Worm (Caenorhabditis elegans) whole organism, L1 larva: ENCODE measurements around the gene R09H10.7.

Source experiments
- Y116A8C.19 ChIP-seq: sonication (generic microtip); optimal IDR thresholded peaks from 2 replicates; lab custom pipeline; 2016; ENCODE audit warnings: missing compliant biosample characterization, missing genetic modification characterization, borderline replicate concordance
- blmp-1 ChIP-seq: fragments of 150-350 bp; optimal IDR thresholded peaks from 2 replicates; lab custom pipeline; 2014; ENCODE audit warnings: missing biosample characterization, missing genetic modification characterization
- ceh-63 ChIP-seq: fragments of 200-800 bp; sonication (Bioruptor generic); optimal IDR thresholded peaks from 2 replicates; lab custom pipeline; 2018; ENCODE audit warnings: mild to moderate bottlenecking, missing genetic modification characterization, missing compliant biosample characterization
- ceh-88 ChIP-seq: fragments of 200-800 bp; sonication (Bioruptor generic); IDR thresholded peaks from 2 replicates; pipeline ENCODE4 v1.3.6; 2022; ENCODE audit warnings: missing genetic modification characterization, missing compliant biosample characterization
- ces-1 ChIP-seq: fragments of 150-350 bp; optimal IDR thresholded peaks from 2 replicates; lab custom pipeline; 2014; ENCODE audit warnings: missing biosample characterization, missing genetic modification reagents, missing genetic modification characterization
- dpl-1 ChIP-seq, 3 experiments: fragments of 150-350 bp in 2 of 3; sonication (generic microtip) in 1 of 3; optimal IDR thresholded peaks; 2 replicates each; lab custom pipeline; 2014 to 2017; ENCODE audit warnings: missing biosample characterization in 3 of 3, missing genetic modification characterization in 3 of 3, missing genetic modification reagents in 3 of 3
- dsc-1 ChIP-seq: sonication (generic microtip); optimal IDR thresholded peaks from 2 replicates; lab custom pipeline; 2016; ENCODE audit warnings: mild to moderate bottlenecking, missing genetic modification characterization, missing compliant biosample characterization
- egl-13 ChIP-seq: sonication (generic microtip); optimal IDR thresholded peaks from 2 replicates; lab custom pipeline; 2016; ENCODE audit warnings: missing genotype, missing genetic modification reagents, missing genetic modification characterization, missing compliant biosample characterization
- ets-5 ChIP-seq: fragments of 200-800 bp; sonication (Bioruptor generic); IDR thresholded peaks from 2 replicates; pipeline ENCODE4 v1.3.6; 2022; ENCODE audit warnings: missing genetic modification characterization, missing compliant biosample characterization
- fkh-4 ChIP-seq: sonication (generic microtip); optimal IDR thresholded peaks from 2 replicates; lab custom pipeline; 2016; ENCODE audit warnings: missing compliant biosample characterization, missing genetic modification characterization, borderline replicate concordance
- fos-1 ChIP-seq: fragments of 150-350 bp; optimal IDR thresholded peaks from 2 replicates; lab custom pipeline; 2014; ENCODE audit warnings: missing biosample characterization, missing genetic modification characterization
- grh-1 ChIP-seq: fragments of 200-800 bp; sonication (Bioruptor generic); IDR thresholded peaks from 2 replicates; pipeline ENCODE4 v1.3.6; 2022; ENCODE audit warnings: missing genetic modification reagents, missing genetic modification characterization, missing compliant biosample characterization
- hlh-4 ChIP-seq: sonication (generic microtip); optimal IDR thresholded peaks from 2 replicates; lab custom pipeline; 2016; ENCODE audit warnings: mild to moderate bottlenecking, missing genetic modification characterization, missing compliant biosample characterization
- lin-14 ChIP-seq: fragments of 200-800 bp; sonication (Bioruptor generic); optimal IDR thresholded peaks from 2 replicates; lab custom pipeline; 2018; ENCODE audit warnings: mild to moderate bottlenecking, missing genetic modification characterization, moderate library complexity, missing compliant biosample characterization
- lin-15B ChIP-seq: fragments of 150-350 bp; sonication (generic microtip); optimal IDR thresholded peaks from 3 replicates; lab custom pipeline; 2014; ENCODE audit warnings: missing biosample characterization, missing genetic modification characterization
- lin-35 ChIP-seq, 2 experiments: fragments of 150-350 bp; optimal IDR thresholded peaks; 2 replicates each; lab custom pipeline; 2014; ENCODE audit warnings: missing biosample characterization in 2 of 2, missing genetic modification characterization in 2 of 2, missing genetic modification reagents in 2 of 2
- lin-39 ChIP-seq: fragments of 150-350 bp; optimal IDR thresholded peaks from 2 replicates; lab custom pipeline; 2014; ENCODE audit warnings: missing biosample characterization, missing genetic modification reagents, missing genetic modification characterization
- lir-3 ChIP-seq: sonication (generic microtip); optimal IDR thresholded peaks from 2 replicates; lab custom pipeline; 2016; ENCODE audit warnings: mild to moderate bottlenecking, missing genetic modification characterization, moderate library complexity, missing compliant biosample characterization; ENCODE audit not compliant: poor library complexity
- mab-9 ChIP-seq: fragments of 200-800 bp; sonication (Bioruptor generic); IDR thresholded peaks from 2 replicates; pipeline ENCODE4 v1.3.6; 2022; ENCODE audit warnings: missing genetic modification reagents, missing genetic modification characterization, missing compliant biosample characterization
- mdl-1 ChIP-seq, 2 experiments: fragments of 150-350 bp; optimal IDR thresholded peaks; 2 replicates each; lab custom pipeline; 2014 to 2017; ENCODE audit warnings: missing biosample characterization in 2 of 2, missing genetic modification characterization in 2 of 2, inconsistent platforms in 1 of 2
- mep-1 ChIP-seq: fragments of 150-350 bp; optimal IDR thresholded peaks from 2 replicates; lab custom pipeline; 2014; ENCODE audit warnings: missing biosample characterization, missing genetic modification characterization
- nhr-19 ChIP-seq: fragments of 200-800 bp; sonication (Bioruptor generic); conservative IDR thresholded peaks from 2 replicates; pipeline ENCODE4 v1.3.6; 2022; ENCODE audit warnings: missing genetic modification characterization, missing compliant biosample characterization
- nhr-20 ChIP-seq: sonication (generic microtip); optimal IDR thresholded peaks from 2 replicates; lab custom pipeline; 2016; ENCODE audit warnings: mild to moderate bottlenecking, missing genetic modification characterization, missing compliant biosample characterization
- nhr-28 ChIP-seq: fragments of 150-350 bp; optimal IDR thresholded peaks from 2 replicates; lab custom pipeline; 2014; ENCODE audit warnings: missing biosample characterization, missing genetic modification characterization
- nhr-71 ChIP-seq: sonication (generic microtip); optimal IDR thresholded peaks from 2 replicates; lab custom pipeline; 2016; ENCODE audit warnings: mild to moderate bottlenecking, missing genetic modification characterization, moderate library complexity, missing compliant biosample characterization
- nhr-76 ChIP-seq: sonication (generic microtip); optimal IDR thresholded peaks from 2 replicates; lab custom pipeline; 2017; ENCODE audit warnings: missing biosample characterization, missing genetic modification characterization
- nhr-77 ChIP-seq: fragments of 150-350 bp; optimal IDR thresholded peaks from 2 replicates; lab custom pipeline; 2014; ENCODE audit warnings: missing biosample characterization, missing genetic modification characterization
- nhr-84 ChIP-seq: sonication (generic microtip); optimal IDR thresholded peaks from 2 replicates; lab custom pipeline; 2017; ENCODE audit warnings: missing biosample characterization, missing genetic modification characterization
- nhr-85 ChIP-seq: sonication (generic microtip); peaks from one replicate; lab custom pipeline; 2016; ENCODE audit warnings: missing genetic modification characterization, inconsistent platforms, missing compliant biosample characterization
- nhr-90 ChIP-seq: sonication (generic microtip); optimal IDR thresholded peaks from 2 replicates; lab custom pipeline; 2016; ENCODE audit warnings: mild to moderate bottlenecking, missing genetic modification characterization, missing compliant biosample characterization; ENCODE audit not compliant: poor library complexity
- pag-3 ChIP-seq: sonication (generic microtip); optimal IDR thresholded peaks from 2 replicates; lab custom pipeline; 2017; ENCODE audit warnings: missing genetic modification characterization, mild to moderate bottlenecking, missing compliant biosample characterization, antibody characterized with exemption, borderline replicate concordance; ENCODE audit not compliant: insufficient read depth
- rnt-1 ChIP-seq: sonication (generic microtip); optimal IDR thresholded peaks from 2 replicates; lab custom pipeline; 2016; ENCODE audit warnings: mild to moderate bottlenecking, missing genetic modification characterization, moderate library complexity, missing compliant biosample characterization
- skn-1 ChIP-seq: fragments of 150-350 bp; optimal IDR thresholded peaks from 2 replicates; lab custom pipeline; 2014; ENCODE audit warnings: missing biosample characterization, missing genetic modification characterization
- sptf-1 ChIP-seq: fragments of 150-350 bp; optimal IDR thresholded peaks from 2 replicates; lab custom pipeline; 2014; ENCODE audit warnings: missing biosample characterization, missing genetic modification characterization
- tbx-2 ChIP-seq: sonication (generic microtip); optimal IDR thresholded peaks from 2 replicates; lab custom pipeline; 2016; ENCODE audit warnings: missing genetic modification characterization, missing compliant biosample characterization
- unc-30 ChIP-seq: sonication (generic microtip); optimal IDR thresholded peaks from 2 replicates; lab custom pipeline; 2017; ENCODE audit warnings: missing biosample characterization, missing genetic modification characterization
- ztf-4 ChIP-seq: fragments of 150-350 bp; optimal IDR thresholded peaks from 2 replicates; lab custom pipeline; 2014; ENCODE audit warnings: missing biosample characterization, missing genetic modification characterization

R09H10.7 gene

ce11 chrIV:10620811-10621210, at the start of gene R09H10.7:
Gene R09H10.7, plus strand, starts transcription at chrIV:10621111.
- TF ChIP-seq fkh-4 (tag; lab: Kevin White, UChicago) (no peak), hlh-4 (tag; lab: Kevin White, UChicago) (no peak), lir-3 (tag; lab: Kevin White, UChicago) (no peak), nhr-19 (GFP tag; lab: Robert Waterston, UW) (no peak), sptf-1 (tag; lab: Kevin White, UChicago) (no peak), nhr-90 (tag; lab: Kevin White, UChicago) (no peak), lin-35 (GFP tag; optimal IDR thresholded peaks at IDR 0.05; lab: Kevin White, UChicago) (no peak), mab-9 (GFP tag; lab: Robert Waterston, UW) (no peak), Y116A8C.19 (tag; lab: Kevin White, UChicago) (no peak), lin-39 (tag; lab: Kevin White, UChicago) (no peak), grh-1 (GFP tag; lab: Robert Waterston, UW) (no peak), ces-1 (GFP tag; lab: Kevin White, UChicago) (no peak), blmp-1 (no peak), lin-14 (GFP tag; lab: Kevin White, UChicago) (no peak), fos-1 (no peak), nhr-76 (tag; lab: Kevin White, UChicago) (no peak), ceh-63 (GFP tag; lab: Kevin White, UChicago) (no peak), nhr-20 (tag; lab: Kevin White, UChicago) (no peak)
- TF ChIP-seq, all 84 proteins: peak for 0

- peak; percentile 42 for TF ChIP-seq lin-14 (GFP tag; lab: Kevin White, UChicago)
- TF ChIP-seq lin-15B = no peak
- TF ChIP-seq nhr-85 (tag; lab: Kevin White, UChicago) = no peak
Observed at ce11 chrIV:10573471-10573870, 47.4 kb upstream of the R09H10.7 start.

ce11 chrIV:10574471-10574870, 46.4 kb upstream of the R09H10.7 start:
- peak; percentile 52 for TF ChIP-seq lin-14 (GFP tag; lab: Kevin White, UChicago)
- TF ChIP-seq Y116A8C.19 (tag; lab: Kevin White, UChicago) = no peak
- peak; percentile 46 for TF ChIP-seq dsc-1 (tag; lab: Kevin White, UChicago)
- TF ChIP-seq nhr-76 (tag; lab: Kevin White, UChicago) = no peak

- TF ChIP-seq blmp-1 (peak; percentile 45), nhr-85 (tag; lab: Kevin White, UChicago) (no peak), nhr-19 (GFP tag; lab: Robert Waterston, UW) (no peak)
Observed at ce11 chrIV:10576050-10576449, 44.9 kb upstream of the R09H10.7 start, which contains the start of gene efn-2. Gene efn-2, plus strand, starts transcription at chrIV:10576350.

ce11 chrIV:10576624-10577023, 44.3 kb upstream of the R09H10.7 start:
- TF ChIP-seq mep-1 (tag; lab: Kevin White, UChicago) (peak; percentile 14), lin-15B (no peak), dpl-1 (GFP tag; optimal IDR thresholded peaks at IDR 0.05; lab: Kevin White, UChicago) (no peak), fos-1 (no peak), blmp-1 (peak; percentile 54), nhr-71 (tag; lab: Kevin White, UChicago) (no peak), nhr-28 (tag; lab: Kevin White, UChicago) (no peak), egl-13 (no peak), unc-30 (tag; lab: Kevin White, UChicago) (no peak), lin-39 (tag; lab: Kevin White, UChicago) (no peak), tbx-2 (tag; lab: Kevin White, UChicago) (no peak), nhr-77 (tag; lab: Kevin White, UChicago) (no peak), ets-5 (GFP tag; lab: Robert Waterston, UW) (no peak), Y116A8C.19 (tag; lab: Kevin White, UChicago) (no peak), hlh-4 (tag; lab: Kevin White, UChicago) (no peak), nhr-85 (tag; lab: Kevin White, UChicago) (peak; percentile 16), lin-14 (GFP tag; lab: Kevin White, UChicago) (peak; percentile 60), rnt-1 (tag; lab: Kevin White, UChicago) (no peak), ztf-4 (tag; lab: Kevin White, UChicago) (no peak), ceh-88 (no peak), skn-1 (tag; lab: Kevin White, UChicago) (no peak), pag-3 (no peak), nhr-84 (tag; lab: Kevin White, UChicago) (no peak), mdl-1 (tag; optimal IDR thresholded peaks at IDR 0.05; lab: Kevin White, UChicago) (no peak), sptf-1 (tag; lab: Kevin White, UChicago) (no peak)
- TF ChIP-seq, all 84 proteins: peak for 4
